Worm (Caenorhabditis elegans) whole organism, L4 larva: Measurements from ENCODE around the gene pkc-1.

Source experiments
- cey-2 ChIP-seq: sonication (generic microtip); optimal IDR thresholded peaks from 3 replicates; lab custom pipeline; 2017; ENCODE audit warnings: missing genetic modification characterization, mild to moderate bottlenecking, missing compliant biosample characterization, antibody characterized with exemption, borderline replicate concordance; ENCODE audit not compliant: insufficient read depth
- lin-39 ChIP-seq: fragments of 150-350 bp; optimal IDR thresholded peaks from 2 replicates; lab custom pipeline; 2014; ENCODE audit warnings: missing biosample characterization, missing genetic modification reagents, missing genetic modification characterization
- pqm-1 ChIP-seq: sonication (generic microtip); optimal IDR thresholded peaks from 2 replicates; lab custom pipeline; 2017; ENCODE audit warnings: missing biosample characterization, missing genetic modification characterization
- unc-130 ChIP-seq: sonication (generic microtip); optimal IDR thresholded peaks from 2 replicates; lab custom pipeline; 2016; ENCODE audit warnings: missing genetic modification reagents, missing genetic modification characterization, missing compliant biosample characterization
- unc-62 ChIP-seq, 3 experiments: fragments of 150-350 bp in 1 of 3; sonication (generic microtip); optimal IDR thresholded peaks in 2 of 3; peaks in 1 of 3; 1 replicate in 1 of 3; 2 replicates in 2 of 3; lab custom pipeline; 2014 to 2017; ENCODE audit warnings: missing biosample characterization in 3 of 3, missing genetic modification characterization in 3 of 3, missing genetic modification reagents in 3 of 3, missing genotype in 1 of 3
- ztf-11 ChIP-seq: fragments of 150-350 bp; optimal IDR thresholded peaks from 2 replicates; lab custom pipeline; 2014; ENCODE audit warnings: missing biosample characterization, missing genetic modification characterization

DNA sequence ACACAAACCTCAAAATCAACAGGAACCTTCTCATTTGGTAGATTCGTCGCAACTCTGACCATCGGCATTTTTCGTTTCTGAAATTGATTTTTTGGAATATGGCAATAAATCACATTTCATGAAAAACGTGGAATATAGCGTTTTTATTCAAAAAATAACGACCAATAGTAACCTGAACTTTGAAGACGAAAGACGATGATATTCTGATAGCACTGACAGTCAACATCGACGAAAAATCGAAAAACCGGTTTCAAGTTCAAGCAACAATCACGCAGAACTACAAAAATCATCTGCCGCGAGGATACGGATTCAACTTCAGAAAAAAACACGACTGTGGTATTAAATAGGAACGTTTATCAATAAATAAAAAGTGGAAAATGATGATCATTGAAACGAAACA, 53.8 kb downstream of the pkc-1 start, which contains the start of gene mif-2:
- TF ChIP-seq pqm-1 (tag; lab: Kevin White, UChicago) (no peak), cey-2 (no peak), unc-62 (GFP tag; optimal IDR thresholded peaks at IDR 0.05 in 1 of 2; lab: Kevin White, UChicago) (no peak), unc-62 (tag; optimal IDR thresholded peaks at IDR 0.05; lab: Kevin White, UChicago) (no peak), ztf-11 (tag; lab: Kevin White, UChicago) (no peak), unc-130 (GFP tag; lab: Kevin White, UChicago) (no peak), lin-39 (tag; lab: Kevin White, UChicago) (no peak)
